Worm (Caenorhabditis elegans) whole organism, young adult: ENCODE data around the gene dlc-1.
A peak's percentile ranks its signal among the peaks of the same experiment; 100 is the strongest.

Experiments
- C17E4.6 ChIP-seq: fragments of 200-800 bp; sonication (Bioruptor generic); IDR thresholded peaks from 2 replicates; pipeline ENCODE4 v1.3.6; 2022; ENCODE audit warnings: missing genetic modification reagents, missing genetic modification characterization, missing compliant biosample characterization
- D2030.7 ChIP-seq: fragments of 200-800 bp; sonication (Bioruptor generic); IDR thresholded peaks from 2 replicates; pipeline ENCODE4 v1.3.6; 2022; ENCODE audit warnings: missing genetic modification reagents, missing genetic modification characterization, missing compliant biosample characterization
- F10E7.11 ChIP-seq: sonication (generic microtip); optimal IDR thresholded peaks from 2 replicates; lab custom pipeline; 2017; ENCODE audit warnings: mild to moderate bottlenecking, missing genetic modification characterization, moderate library complexity, missing compliant biosample characterization
- F22D6.2 ChIP-seq: sonication (generic microtip); optimal IDR thresholded peaks from 2 replicates; lab custom pipeline; 2016; ENCODE audit warnings: mild to moderate bottlenecking, missing genetic modification characterization, missing compliant biosample characterization
- F23B12.7 ChIP-seq: sonication (generic microtip); optimal IDR thresholded peaks from 2 replicates; lab custom pipeline; 2017; ENCODE audit warnings: missing genetic modification characterization, mild to moderate bottlenecking, missing compliant biosample characterization, antibody characterized with exemption, moderate library complexity; ENCODE audit not compliant: insufficient read depth
- F33H1.4 ChIP-seq: fragments of 200-800 bp; sonication (Bioruptor generic); IDR thresholded peaks from 2 replicates; pipeline ENCODE4 v1.3.6; 2022; ENCODE audit warnings: missing genetic modification reagents, missing genetic modification characterization, missing compliant biosample characterization
- F55B11.4 ChIP-seq: sonication (generic microtip); optimal IDR thresholded peaks from 2 replicates; lab custom pipeline; 2016; ENCODE audit warnings: missing compliant biosample characterization, missing genetic modification characterization, borderline replicate concordance; ENCODE audit not compliant: insufficient read depth
- F57C9.4 ChIP-seq: sonication (generic microtip); optimal IDR thresholded peaks from 2 replicates; lab custom pipeline; 2017; ENCODE audit warnings: mild to moderate bottlenecking, missing genetic modification characterization, missing compliant biosample characterization
- K12H6.12 ChIP-seq: fragments of 200-800 bp; sonication (Bioruptor generic); optimal IDR thresholded peaks from 2 replicates; lab custom pipeline; 2018; ENCODE audit warnings: mild to moderate bottlenecking, missing genetic modification characterization, missing compliant biosample characterization
- Y53G8AR.9 ChIP-seq: fragments of 200-800 bp; sonication (Bioruptor generic); conservative IDR thresholded peaks from 2 replicates; pipeline ENCODE4 v1.3.6; 2022; ENCODE audit warnings: missing genetic modification reagents, missing genetic modification characterization, missing compliant biosample characterization
- Y67H2A.10 ChIP-seq: fragments of 200-800 bp; sonication (Bioruptor generic); conservative IDR thresholded peaks from 2 replicates; pipeline ENCODE4 v1.3.6; 2022; ENCODE audit warnings: missing genetic modification reagents, missing genetic modification characterization, missing compliant biosample characterization
- ama-1 ChIP-seq, 3 experiments: fragments of 150-350 bp in 1 of 3; sonication (generic microtip) in 2 of 3; optimal IDR thresholded peaks; 2 replicates each; lab custom pipeline; 2014 to 2018; ENCODE audit warnings: missing biosample characterization in 2 of 3, missing genetic modification characterization in 2 of 3, missing genetic modification reagents in 2 of 3
- aptf-2 ChIP-seq: fragments of 200-800 bp; sonication (Bioruptor generic); conservative IDR thresholded peaks from 2 replicates; pipeline ENCODE4 v1.3.6; 2022; ENCODE audit warnings: missing genetic modification reagents, missing genetic modification characterization, missing compliant biosample characterization
- aptf-3 ChIP-seq: fragments of 200-800 bp; sonication (Bioruptor generic); IDR thresholded peaks from 2 replicates; pipeline ENCODE4 v1.3.6; 2022; ENCODE audit warnings: missing genetic modification characterization, missing compliant biosample characterization
- atf-7 ChIP-seq: sonication (generic microtip); optimal IDR thresholded peaks from 2 replicates; lab custom pipeline; 2017; ENCODE audit warnings: mild to moderate bottlenecking, missing genetic modification characterization, missing compliant biosample characterization
- athp-1 ChIP-seq: sonication (generic microtip); optimal IDR thresholded peaks from 2 replicates; lab custom pipeline; 2017; ENCODE audit warnings: mild to moderate bottlenecking, missing genetic modification characterization, missing compliant biosample characterization
- bed-2 ChIP-seq: fragments of 200-800 bp; sonication (Bioruptor generic); IDR thresholded peaks from 2 replicates; pipeline ENCODE4 v1.3.6; 2022; ENCODE audit warnings: missing genetic modification reagents, missing genetic modification characterization, missing compliant biosample characterization
- ccch-3 ChIP-seq: fragments of 200-800 bp; sonication (Bioruptor generic); optimal IDR thresholded peaks from 2 replicates; lab custom pipeline; 2018; ENCODE audit warnings: mild to moderate bottlenecking, missing genetic modification characterization, missing compliant biosample characterization
- cebp-2 ChIP-seq: fragments of 200-800 bp; sonication (Bioruptor generic); IDR thresholded peaks from 2 replicates; pipeline ENCODE4 v1.3.6; 2022; ENCODE audit warnings: missing genetic modification characterization, missing compliant biosample characterization
- ceh-27 ChIP-seq: fragments of 200-800 bp; sonication (Bioruptor generic); optimal IDR thresholded peaks from 2 replicates; lab custom pipeline; 2018; ENCODE audit warnings: mild to moderate bottlenecking, missing genetic modification characterization, moderate library complexity, missing compliant biosample characterization
- ceh-79 ChIP-seq: sonication (generic microtip); optimal IDR thresholded peaks from 2 replicates; lab custom pipeline; 2017; ENCODE audit warnings: mild to moderate bottlenecking, missing genetic modification characterization, missing compliant biosample characterization
- ekl-4 ChIP-seq: fragments of 200-800 bp; sonication (Bioruptor generic); IDR thresholded peaks from 2 replicates; pipeline ENCODE4 v1.3.6; 2022; ENCODE audit warnings: missing genetic modification reagents, missing genetic modification characterization, missing compliant biosample characterization
- ets-4 ChIP-seq: fragments of 200-800 bp; sonication (Bioruptor generic); optimal IDR thresholded peaks from 2 replicates; lab custom pipeline; 2018; ENCODE audit warnings: mild to moderate bottlenecking, missing genetic modification characterization, missing compliant biosample characterization
- hmg-1.2 ChIP-seq: fragments of 200-800 bp; sonication (Bioruptor generic); IDR thresholded peaks from 2 replicates; pipeline ENCODE4 v1.3.6; 2022; ENCODE audit warnings: missing genetic modification reagents, missing genetic modification characterization, missing compliant biosample characterization
- hmg-20 ChIP-seq: fragments of 200-800 bp; sonication (Bioruptor generic); IDR thresholded peaks from 2 replicates; pipeline ENCODE4 v1.3.6; 2022; ENCODE audit warnings: missing genetic modification reagents, missing genetic modification characterization, missing compliant biosample characterization
- hrde-1 ChIP-seq: sonication (generic microtip); optimal IDR thresholded peaks from 2 replicates; lab custom pipeline; 2016; ENCODE audit warnings: missing genetic modification characterization, mild to moderate bottlenecking, missing compliant biosample characterization, moderate library complexity, missing genotype, missing genetic modification reagents, borderline replicate concordance
- lin-26 ChIP-seq: fragments of 200-800 bp; sonication (Bioruptor generic); IDR thresholded peaks from 2 replicates; pipeline ENCODE4 v1.3.6; 2022; ENCODE audit warnings: missing genetic modification reagents, missing genetic modification characterization, missing compliant biosample characterization
- lin-35 ChIP-seq, 3 experiments: fragments of 150-350 bp in 2 of 3; sonication (generic microtip) in 1 of 3; optimal IDR thresholded peaks; 2 replicates each; lab custom pipeline; 2014 to 2018; ENCODE audit warnings: missing biosample characterization in 3 of 3, missing genetic modification characterization in 3 of 3, missing genetic modification reagents in 3 of 3
- mes-4 ChIP-seq: sonication (generic microtip); optimal IDR thresholded peaks from 2 replicates; lab custom pipeline; 2016; ENCODE audit warnings: missing genotype, missing genetic modification characterization, missing compliant biosample characterization
- nhr-27 ChIP-seq: fragments of 200-800 bp; sonication (Bioruptor generic); optimal IDR thresholded peaks from 2 replicates; lab custom pipeline; 2018; ENCODE audit warnings: mild to moderate bottlenecking, missing genetic modification characterization, moderate library complexity, missing compliant biosample characterization
- nhr-80 ChIP-seq: sonication (generic microtip); optimal IDR thresholded peaks from 2 replicates; lab custom pipeline; 2016; ENCODE audit warnings: missing genetic modification characterization, missing compliant biosample characterization
- rpc-1 ChIP-seq, 2 experiments: fragments of 150-350 bp in 1 of 2; sonication (generic microtip) in 1 of 2; optimal IDR thresholded peaks; 2 replicates each; lab custom pipeline; 2014 to 2018; ENCODE audit warnings: missing biosample characterization in 1 of 2, missing genetic modification characterization in 1 of 2, missing genetic modification reagents in 1 of 2, missing genotype in 1 of 2
- snpc-1.3 ChIP-seq: sonication (generic microtip); optimal IDR thresholded peaks from 2 replicates; lab custom pipeline; 2017; ENCODE audit warnings: missing genetic modification characterization, mild to moderate bottlenecking, missing compliant biosample characterization, antibody characterized with exemption, moderate library complexity, missing genotype, missing genetic modification reagents; ENCODE audit not compliant: insufficient read depth
- snpc-3.4 ChIP-seq: sonication (generic microtip); optimal IDR thresholded peaks from 2 replicates; lab custom pipeline; 2017; ENCODE audit warnings: missing genetic modification characterization, mild to moderate bottlenecking, missing compliant biosample characterization, antibody characterized with exemption, moderate library complexity, missing genotype, missing genetic modification reagents
- somi-1 ChIP-seq: fragments of 200-800 bp; sonication (Bioruptor generic); optimal IDR thresholded peaks from 2 replicates; lab custom pipeline; 2018; ENCODE audit warnings: mild to moderate bottlenecking, missing genetic modification characterization, missing compliant biosample characterization
- sptf-2 ChIP-seq: fragments of 200-800 bp; sonication (Bioruptor generic); optimal IDR thresholded peaks from 2 replicates; lab custom pipeline; 2018; ENCODE audit warnings: mild to moderate bottlenecking, missing genetic modification characterization, missing compliant biosample characterization
- tbp1 ChIP-seq: fragments of 200-800 bp; sonication (Bioruptor generic); optimal IDR thresholded peaks from 2 replicates; lab custom pipeline; 2018; ENCODE audit warnings: mild to moderate bottlenecking, missing genetic modification characterization, missing compliant biosample characterization
- tbx-9 ChIP-seq: sonication (generic microtip); optimal IDR thresholded peaks from 2 replicates; lab custom pipeline; 2016; ENCODE audit warnings: borderline replicate concordance, missing genetic modification characterization, inconsistent platforms, missing compliant biosample characterization
- unc-130 ChIP-seq: sonication (generic microtip); optimal IDR thresholded peaks from 2 replicates; lab custom pipeline; 2016; ENCODE audit warnings: missing genetic modification reagents, missing genetic modification characterization, missing compliant biosample characterization

Gene dlc-1

DNA sequence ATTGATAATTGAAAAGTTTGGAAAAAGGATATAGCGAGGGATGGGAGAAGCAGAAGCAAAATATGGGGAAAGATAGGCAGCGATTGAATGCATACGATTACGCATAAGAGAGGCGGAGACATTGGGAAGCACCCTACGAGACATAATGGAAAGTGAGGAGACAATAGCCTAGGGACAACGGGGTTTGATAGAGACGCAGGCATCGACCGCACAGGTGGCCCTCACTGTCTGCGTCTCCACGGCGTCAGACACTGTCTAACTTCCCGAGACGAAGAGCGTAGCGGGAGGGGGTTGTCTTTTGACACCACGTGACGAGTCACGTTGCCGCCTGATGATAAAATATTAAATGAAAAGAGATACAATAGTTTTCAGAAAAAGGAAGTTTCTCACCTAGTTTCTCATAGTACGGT, 42.6 kb downstream of the dlc-1 start (continued):
- peak; percentile 68 for TF ChIP-seq K12H6.12
- TF ChIP-seq mes-4: no peak
- TF ChIP-seq snpc-3.4: no peak
- peak; percentile 78 for TF ChIP-seq F22D6.2 (tag; lab: Kevin White, UChicago)
- peak in 1 of 3 experiments; percentile 23 for TF ChIP-seq lin-35 (GFP tag; optimal IDR thresholded peaks at IDR 0.05; lab: Kevin White, UChicago)
- TF ChIP-seq tbp1 (GFP tag; lab: Kevin White, UChicago): peak; percentile 63
- TF ChIP-seq Y67H2A.10 (GFP tag; lab: Robert Waterston, UW): no peak
- TF ChIP-seq cebp-2: no peak
- peak; percentile 85 for TF ChIP-seq atf-7 (tag; lab: Kevin White, UChicago)
- no peak for TF ChIP-seq D2030.7 (GFP tag; lab: Robert Waterston, UW)
- TF ChIP-seq ets-4: peak; percentile 74
- TF ChIP-seq F33H1.4 (GFP tag; lab: Robert Waterston, UW): no peak
- no peak for TF ChIP-seq F55B11.4 (tag; lab: Kevin White, UChicago)
- TF ChIP-seq athp-1 (tag; lab: Kevin White, UChicago): no peak
- TF ChIP-seq F57C9.4: no peak
- TF ChIP-seq somi-1: peak; percentile 88
- no peak for TF ChIP-seq hrde-1 (tag; lab: Kevin White, UChicago)
- no peak for TF ChIP-seq aptf-2
- peak; percentile 92 for TF ChIP-seq ekl-4 (GFP tag; lab: Robert Waterston, UW)
- peak; percentile 24; the same call in 1 of the 2 replicates for TF ChIP-seq hmg-20 (GFP tag; lab: Robert Waterston, UW)
- TF ChIP-seq rpc-1 (optimal IDR thresholded peaks at IDR 0.05; lab: Kevin White, UChicago): no peak
- TF ChIP-seq rpc-1 (tag; optimal IDR thresholded peaks at IDR 0.05; lab: Kevin White, UChicago): no peak
- no peak for TF ChIP-seq ccch-3 (GFP tag; lab: Kevin White, UChicago)
- peak; percentile 0 for TF ChIP-seq F23B12.7
- no peak for TF ChIP-seq ceh-79 (tag; lab: Kevin White, UChicago)
- TF ChIP-seq nhr-27 (tag; lab: Kevin White, UChicago): no peak
- TF ChIP-seq ceh-27: peak; percentile 56
- no peak for TF ChIP-seq bed-2 (GFP tag; lab: Robert Waterston, UW)
- TF ChIP-seq tbx-9 (tag; lab: Kevin White, UChicago): no peak

DNA sequence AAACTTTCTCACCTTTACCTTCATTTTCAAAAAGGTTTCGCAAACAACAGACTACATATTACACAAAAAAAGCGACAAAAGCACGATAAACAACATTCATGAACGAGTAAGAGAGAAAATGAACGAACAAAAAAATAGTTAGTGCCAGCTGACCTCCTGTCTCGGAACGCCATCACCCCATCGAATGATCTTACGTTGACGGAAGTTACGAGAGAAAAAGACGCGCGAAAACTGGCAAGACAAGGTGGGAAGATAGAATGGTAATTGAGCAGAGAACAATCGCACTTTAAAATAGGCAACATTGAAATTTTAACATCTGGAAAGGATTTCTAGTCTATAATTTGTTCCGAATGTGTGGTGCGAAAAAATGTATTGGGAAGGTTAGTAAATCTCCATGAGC, 43.4 kb downstream of the dlc-1 start:
- TF ChIP-seq hmg-1.2 (GFP tag; lab: Robert Waterston, UW): no peak
- TF ChIP-seq somi-1: peak; percentile 18
- TF ChIP-seq Y53G8AR.9 (GFP tag; lab: Robert Waterston, UW): no peak
- TF ChIP-seq sptf-2 (GFP tag; lab: Kevin White, UChicago): no peak
- no peak for TF ChIP-seq snpc-1.3
- no peak for TF ChIP-seq unc-130
- no peak for TF ChIP-seq aptf-3 (GFP tag; lab: Robert Waterston, UW)
- 0 out of 2 replicates have a peak, but pooled peaks have one; percentile 25 for TF ChIP-seq lin-26 (GFP tag; lab: Robert Waterston, UW)
- no peak for TF ChIP-seq nhr-80
- no peak for TF ChIP-seq C17E4.6 (GFP tag; lab: Robert Waterston, UW)
- TF ChIP-seq F10E7.11 (tag; lab: Kevin White, UChicago): no peak
- TF ChIP-seq ama-1 (optimal IDR thresholded peaks at IDR 0.05; lab: Kevin White, UChicago): peak; percentile 2
- no peak for TF ChIP-seq ama-1 (GFP tag; optimal IDR thresholded peaks at IDR 0.05; lab: Kevin White, UChicago)
- TF ChIP-seq, all 124 proteins: peak for 3
